Worm (Caenorhabditis elegans) whole organism, midembryonic: ENCODE data around the gene F29B9.1.

ENCODE experiments used
- T22C8.4 ChIP-seq: fragments of 200-800 bp; sonication (Bioruptor generic); IDR thresholded peaks from 2 replicates; pipeline ENCODE4 v1.3.6; 2022; ENCODE audit warnings: missing genetic modification characterization, missing compliant biosample characterization
- cog-1 ChIP-seq: sonication (generic microtip); optimal IDR thresholded peaks from 2 replicates; lab custom pipeline; 2016; ENCODE audit warnings: missing genetic modification characterization, missing compliant biosample characterization
- flt-1 ChIP-seq: fragments of 200-800 bp; sonication (Bioruptor generic); IDR thresholded peaks from 2 replicates; pipeline ENCODE4 v1.3.6; 2022; ENCODE audit warnings: missing genetic modification characterization, missing compliant biosample characterization
- klf-2 ChIP-seq: fragments of 200-800 bp; sonication (Bioruptor generic); conservative IDR thresholded peaks from 2 replicates; pipeline ENCODE4 v1.3.6; 2022; ENCODE audit warnings: missing genetic modification reagents, missing genetic modification characterization, missing compliant biosample characterization
- med-1 ChIP-seq: sonication (generic microtip); optimal IDR thresholded peaks from 2 replicates; lab custom pipeline; 2017; ENCODE audit warnings: missing genetic modification characterization, mild to moderate bottlenecking, missing compliant biosample characterization, antibody characterized with exemption, missing genetic modification reagents; ENCODE audit not compliant: insufficient read depth
- ref-1 ChIP-seq: fragments of 200-800 bp; sonication (Bioruptor generic); conservative IDR thresholded peaks from 2 replicates; pipeline ENCODE4 v1.3.6; 2022; ENCODE audit warnings: missing genetic modification reagents, missing genetic modification characterization, missing compliant biosample characterization
- tab-1 ChIP-seq: fragments of 200-800 bp; sonication (Bioruptor generic); IDR thresholded peaks from 2 replicates; pipeline ENCODE4 v1.3.6; 2022; ENCODE audit warnings: missing genetic modification characterization, missing compliant biosample characterization
- ztf-23 ChIP-seq: fragments of 200-800 bp; sonication (Bioruptor generic); IDR thresholded peaks from 2 replicates; pipeline ENCODE4 v1.3.6; 2022; ENCODE audit warnings: missing genetic modification reagents, missing genetic modification characterization, missing compliant biosample characterization
- ztf-29 ChIP-seq: fragments of 200-800 bp; sonication (Bioruptor generic); IDR thresholded peaks from 2 replicates; pipeline ENCODE4 v1.3.6; 2022; ENCODE audit warnings: missing genetic modification reagents, missing genetic modification characterization, missing compliant biosample characterization

- no peak for TF ChIP-seq cog-1
- no peak for TF ChIP-seq tab-1
- no peak for TF ChIP-seq flt-1 (GFP tag; lab: Robert Waterston, UW)
- TF ChIP-seq ref-1: no peak
- no peak for TF ChIP-seq ztf-29 (GFP tag; lab: Robert Waterston, UW)
- TF ChIP-seq klf-2 (GFP tag; lab: Robert Waterston, UW): no peak
- TF ChIP-seq ztf-23 (GFP tag; lab: Robert Waterston, UW): no peak
- TF ChIP-seq T22C8.4 (GFP tag; lab: Robert Waterston, UW): no peak
- TF ChIP-seq med-1 (GFP tag; lab: Kevin White, UChicago): no peak
Measured at ce11 chrIV:4665079-4665478, at the start of gene F29B9.1.
